Worm (Caenorhabditis elegans): ENCODE measurements around the gene R08D7.4.

ce11 chrIII:8949147-8949546, 22.5 kb upstream of the R08D7.4 start:
- TF ChIP-seq hlh-26 (GFP tag; conservative IDR thresholded peaks at IDR 0.05) (no peak), attf-5 (GFP tag; optimal IDR thresholded peaks at IDR 0.05) (no peak)

Data from whole organism, young adult.